Worm (Caenorhabditis elegans) whole organism, L3 larva: ENCODE data around the gene clec-151.

Experiments
- R02D3.7 ChIP-seq: fragments of 150-350 bp; optimal IDR thresholded peaks from 2 replicates; lab custom pipeline; 2014; ENCODE audit warnings: missing biosample characterization, missing genetic modification characterization
- aly-2 ChIP-seq: fragments of 150-350 bp; optimal IDR thresholded peaks from 2 replicates; lab custom pipeline; 2014; ENCODE audit warnings: missing biosample characterization, missing genetic modification characterization
- ama-1 ChIP-seq: fragments of 150-350 bp; optimal IDR thresholded peaks from 2 replicates; lab custom pipeline; 2018
- ceh-16 ChIP-seq: sonication (generic microtip); optimal IDR thresholded peaks from 2 replicates; lab custom pipeline; 2017; ENCODE audit warnings: missing biosample characterization, missing genetic modification characterization
- ceh-82 ChIP-seq: fragments of 150-350 bp; optimal IDR thresholded peaks from 2 replicates; lab custom pipeline; 2014; ENCODE audit warnings: missing biosample characterization, missing genetic modification characterization
- ceh-9 ChIP-seq: sonication (generic microtip); optimal IDR thresholded peaks from 2 replicates; lab custom pipeline; 2018; ENCODE audit warnings: missing biosample characterization, missing genetic modification characterization
- egl-27 ChIP-seq: sonication (generic microtip); optimal IDR thresholded peaks from 4 replicates; lab custom pipeline; 2017; ENCODE audit warnings: missing biosample characterization, missing genetic modification reagents, missing genetic modification characterization
- egl-5 ChIP-seq: fragments of 150-350 bp; optimal IDR thresholded peaks from 2 replicates; lab custom pipeline; 2017; ENCODE audit warnings: missing biosample characterization, missing genetic modification reagents, missing genetic modification characterization, inconsistent platforms
- elt-2 ChIP-seq: sonication (generic microtip); optimal IDR thresholded peaks from 2 replicates; lab custom pipeline; 2016; ENCODE audit warnings: missing genetic modification reagents, mild to moderate bottlenecking, missing genetic modification characterization, missing compliant biosample characterization
- eor-1 ChIP-seq, 2 experiments: fragments of 150-350 bp; optimal IDR thresholded peaks; 2 replicates each; lab custom pipeline; 2014 to 2018; ENCODE audit warnings: missing biosample characterization in 2 of 2, missing genetic modification characterization in 2 of 2
- fkh-10 ChIP-seq: sonication (generic microtip); optimal IDR thresholded peaks from 2 replicates; lab custom pipeline; 2017; ENCODE audit warnings: missing biosample characterization, missing genetic modification reagents, missing genetic modification characterization
- fos-1 ChIP-seq: fragments of 150-350 bp; optimal IDR thresholded peaks from 2 replicates; lab custom pipeline; 2014; ENCODE audit warnings: missing biosample characterization, missing genetic modification characterization
- hmg-11 ChIP-seq: sonication (generic microtip); optimal IDR thresholded peaks from 2 replicates; lab custom pipeline; 2016; ENCODE audit warnings: missing genetic modification characterization, missing compliant biosample characterization
- jun-1 ChIP-seq: fragments of 150-350 bp; optimal IDR thresholded peaks from 2 replicates; lab custom pipeline; 2014; ENCODE audit warnings: missing biosample characterization, missing genetic modification reagents, missing genetic modification characterization
- lin-15B ChIP-seq: fragments of 150-350 bp; optimal IDR thresholded peaks from 2 replicates; lab custom pipeline; 2014; ENCODE audit warnings: missing biosample characterization, missing genetic modification characterization
- lin-39 ChIP-seq: fragments of 150-350 bp; optimal IDR thresholded peaks from 2 replicates; lab custom pipeline; 2018; ENCODE audit warnings: missing biosample characterization, missing genetic modification reagents, missing genetic modification characterization
- lsy-12 ChIP-seq: sonication (generic microtip); optimal IDR thresholded peaks from 2 replicates; lab custom pipeline; 2016; ENCODE audit warnings: mild to moderate bottlenecking, missing genetic modification characterization, missing compliant biosample characterization
- mdl-1 ChIP-seq: fragments of 150-350 bp; optimal IDR thresholded peaks from 2 replicates; lab custom pipeline; 2014; ENCODE audit warnings: missing biosample characterization, missing genetic modification characterization
- nfya-1 ChIP-seq: sonication (generic microtip); optimal IDR thresholded peaks from 2 replicates; lab custom pipeline; 2017; ENCODE audit warnings: missing genetic modification characterization, mild to moderate bottlenecking, missing compliant biosample characterization, antibody characterized with exemption, moderate library complexity; ENCODE audit not compliant: insufficient read depth
- nhr-11 ChIP-seq: fragments of 150-350 bp; optimal IDR thresholded peaks from 2 replicates; lab custom pipeline; 2014; ENCODE audit warnings: missing biosample characterization, missing genetic modification characterization
- nhr-12 ChIP-seq: fragments of 150-350 bp; optimal IDR thresholded peaks from 2 replicates; lab custom pipeline; 2014; ENCODE audit warnings: missing biosample characterization, missing genetic modification characterization
- nhr-23 ChIP-seq: fragments of 150-350 bp; optimal IDR thresholded peaks from 2 replicates; lab custom pipeline; 2014; ENCODE audit warnings: missing biosample characterization, missing genetic modification reagents, missing genetic modification characterization
- nhr-237 ChIP-seq: fragments of 150-350 bp; optimal IDR thresholded peaks from 2 replicates; lab custom pipeline; 2014; ENCODE audit warnings: missing biosample characterization, missing genetic modification characterization
- nhr-25 ChIP-seq: sonication (generic microtip); optimal IDR thresholded peaks from 2 replicates; lab custom pipeline; 2017; ENCODE audit warnings: missing biosample characterization, missing genetic modification characterization
- nhr-28 ChIP-seq: fragments of 150-350 bp; optimal IDR thresholded peaks from 2 replicates; lab custom pipeline; 2014; ENCODE audit warnings: missing biosample characterization, missing genetic modification characterization
- nhr-43 ChIP-seq: sonication (generic microtip); optimal IDR thresholded peaks from 2 replicates; lab custom pipeline; 2016; ENCODE audit warnings: mild to moderate bottlenecking, missing genetic modification characterization, missing compliant biosample characterization; ENCODE audit not compliant: poor library complexity, severe bottlenecking
- nhr-67 ChIP-seq: fragments of 150-350 bp; optimal IDR thresholded peaks from 2 replicates; lab custom pipeline; 2014; ENCODE audit warnings: missing biosample characterization, missing genetic modification characterization
- nhr-76 ChIP-seq: fragments of 150-350 bp; sonication (generic microtip); optimal IDR thresholded peaks from 5 replicates; lab custom pipeline; 2014; ENCODE audit warnings: missing biosample characterization, missing genetic modification characterization
- nhr-77 ChIP-seq: fragments of 150-350 bp; optimal IDR thresholded peaks from 2 replicates; lab custom pipeline; 2014; ENCODE audit warnings: missing biosample characterization, missing genetic modification characterization
- pha-4 ChIP-seq: fragments of 150-350 bp; optimal IDR thresholded peaks from 2 replicates; lab custom pipeline; 2014; ENCODE audit warnings: missing biosample characterization, missing genetic modification reagents, missing genetic modification characterization
- sea-2 ChIP-seq: fragments of 150-350 bp; sonication (generic microtip); optimal IDR thresholded peaks from 4 replicates; lab custom pipeline; 2014; ENCODE audit warnings: missing biosample characterization, missing genetic modification reagents, missing genetic modification characterization
- skn-1 ChIP-seq: fragments of 150-350 bp; optimal IDR thresholded peaks from 2 replicates; lab custom pipeline; 2014; ENCODE audit warnings: missing biosample characterization, missing genetic modification characterization
- snpc-4 ChIP-seq: fragments of 150-350 bp; optimal IDR thresholded peaks from 2 replicates; lab custom pipeline; 2014; ENCODE audit warnings: missing biosample characterization, missing genetic modification characterization
- unc-39 ChIP-seq: sonication (generic microtip); optimal IDR thresholded peaks from 4 replicates; lab custom pipeline; 2017; ENCODE audit warnings: missing biosample characterization, missing genetic modification characterization
- unc-62 ChIP-seq: fragments of 150-350 bp; sonication (generic microtip); optimal IDR thresholded peaks from 4 replicates; lab custom pipeline; 2014; ENCODE audit warnings: missing biosample characterization, missing genetic modification reagents, missing genetic modification characterization
- zag-1 ChIP-seq: fragments of 150-350 bp; optimal IDR thresholded peaks from 2 replicates; lab custom pipeline; 2014; ENCODE audit warnings: missing biosample characterization, missing genetic modification characterization
- ztf-11 ChIP-seq: fragments of 150-350 bp; optimal IDR thresholded peaks from 2 replicates; lab custom pipeline; 2014; ENCODE audit warnings: missing biosample characterization, missing genetic modification characterization
- ztf-4 ChIP-seq: fragments of 150-350 bp; optimal IDR thresholded peaks from 2 replicates; lab custom pipeline; 2014; ENCODE audit warnings: missing biosample characterization, missing genetic modification characterization

clec-151 gene

ce11 chrIII:4649363-4649768 is 21.1 kb downstream of the clec-151 start (continued):
- peak; percentile 99 for TF ChIP-seq mdl-1

ce11 chrIII:4649811-4650544 is 21.7 kb downstream of the clec-151 start, which contains the start of gene ppm-2:
TSS of gene ppm-2 (plus strand) at chrIII:4650494.
- no peak for TF ChIP-seq nhr-43
- peak; percentile 12 for TF ChIP-seq ama-1 (lab: Kevin White, UChicago)
- TF ChIP-seq ztf-4 (tag; lab: Kevin White, UChicago), result no peak
- no peak for TF ChIP-seq unc-62 (GFP tag; lab: Kevin White, UChicago)
- no peak for TF ChIP-seq snpc-4 (tag; lab: Kevin White, UChicago)
- TF ChIP-seq nhr-11, result no peak
- TF ChIP-seq R02D3.7 (tag; lab: Kevin White, UChicago), result no peak
- TF ChIP-seq hmg-11 (tag; lab: Kevin White, UChicago), result no peak
- TF ChIP-seq egl-27 (tag; lab: Kevin White, UChicago), result no peak
- TF ChIP-seq lsy-12, result no peak
- no peak for TF ChIP-seq egl-5
- TF ChIP-seq nfya-1 (tag; lab: Kevin White, UChicago), result no peak
- peak; percentile 15 for TF ChIP-seq nhr-25 (tag; lab: Kevin White, UChicago)
- TF ChIP-seq nhr-77 (tag; lab: Kevin White, UChicago), result no peak
- TF ChIP-seq mdl-1, result peak; percentile 5
- TF ChIP-seq fkh-10 (GFP tag; lab: Kevin White, UChicago), result no peak
- TF ChIP-seq aly-2 (tag; lab: Kevin White, UChicago), result no peak
- no peak for TF ChIP-seq ztf-11 (tag; lab: Kevin White, UChicago)
- no peak for TF ChIP-seq unc-39 (tag; lab: Kevin White, UChicago)
- peak; percentile 39 for TF ChIP-seq nhr-23 (tag; lab: Kevin White, UChicago)
- TF ChIP-seq eor-1 (tag; optimal IDR thresholded peaks at IDR 0.05; lab: Kevin White, UChicago), result no peak
- no peak for TF ChIP-seq lin-39 (tag; lab: Kevin White, UChicago)
- TF ChIP-seq nhr-28 (tag; lab: Kevin White, UChicago), result no peak
- TF ChIP-seq nhr-12 (tag; lab: Kevin White, UChicago), result no peak
- no peak for TF ChIP-seq skn-1
- no peak for TF ChIP-seq ceh-9 (tag; lab: Kevin White, UChicago)
- TF ChIP-seq nhr-76 (tag; lab: Kevin White, UChicago), result no peak
- no peak for TF ChIP-seq nhr-67 (tag; lab: Kevin White, UChicago)
- TF ChIP-seq ceh-16 (tag; lab: Kevin White, UChicago), result no peak
- TF ChIP-seq fos-1, result no peak
- no peak for TF ChIP-seq lin-15B (tag; lab: Kevin White, UChicago)
- TF ChIP-seq elt-2 (tag; lab: Kevin White, UChicago), result peak; percentile 63
- peak; percentile 8 for TF ChIP-seq jun-1 (tag; lab: Kevin White, UChicago)
- TF ChIP-seq nhr-237 (tag; lab: Kevin White, UChicago), result no peak
- TF ChIP-seq sea-2, result no peak
- TF ChIP-seq zag-1, result no peak
- TF ChIP-seq ceh-82, result no peak
- TF ChIP-seq pha-4 (tag; lab: Kevin White, UChicago), result no peak

- TF ChIP-seq ceh-82 (no peak), lin-15B (tag; lab: Kevin White, UChicago) (no peak), egl-27 (tag; lab: Kevin White, UChicago) (no peak), hmg-11 (tag; lab: Kevin White, UChicago) (no peak), ama-1 (lab: Kevin White, UChicago) (no peak)
Observed at ce11 chrIII:4653374-4653773, 25.1 kb downstream of the clec-151 start.

- TF ChIP-seq ama-1 (lab: Kevin White, UChicago) (peak; percentile 19), lsy-12 (peak; percentile 27), fkh-10 (GFP tag; lab: Kevin White, UChicago) (no peak), mdl-1 (no peak), nhr-43 (peak; percentile 66), sea-2 (no peak)
Observed at ce11 chrIII:4653912-4654311, 25.6 kb downstream of the clec-151 start.
